Fruit fly (Drosophila melanogaster): ENCODE measurements around the gene CG12661.

CG12661 gene

DNA sequence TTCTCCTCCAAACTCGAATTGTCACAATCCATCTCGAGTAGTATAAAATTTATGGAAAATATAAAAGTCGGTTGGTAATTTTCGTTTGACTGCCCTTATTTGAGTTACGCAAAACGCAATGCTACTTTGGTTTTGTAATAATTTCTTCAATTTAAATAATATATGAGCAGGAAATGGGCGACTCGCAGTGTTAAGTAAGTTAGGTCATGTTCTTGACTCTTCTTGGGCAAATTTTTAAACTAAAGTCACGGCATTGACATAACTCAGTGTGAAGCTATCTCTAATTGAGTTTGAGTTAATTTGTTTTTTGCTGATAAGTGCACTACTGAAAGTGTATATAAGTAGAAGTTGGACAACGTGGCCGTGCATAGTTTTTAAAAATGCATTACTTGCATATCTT lies at the start of gene CG12661, which contains the start of gene CG43255:
CG12661 (minus strand) TSS at position 101 of the 400 bp plus-strand sequence.
CG43255 (plus strand) TSS at position 374 of the 400 bp plus-strand sequence.
- no peak for TF ChIP-seq insv (optimal IDR thresholded peaks at IDR 0.05)
- no peak for TF ChIP-seq h (optimal IDR thresholded peaks at IDR 0.05)
- no peak for TF ChIP-seq psq (optimal IDR thresholded peaks at IDR 0.05)
- TF ChIP-seq Sin3A (optimal IDR thresholded peaks at IDR 0.05): no peak
- no peak for TF ChIP-seq ttk (optimal IDR thresholded peaks at IDR 0.05)
- TF ChIP-seq Myc (optimal IDR thresholded peaks at IDR 0.05): no peak

- no peak for TF ChIP-seq psq (optimal IDR thresholded peaks at IDR 0.05)
- TF ChIP-seq ttk (optimal IDR thresholded peaks at IDR 0.05): no peak
- TF ChIP-seq Sin3A (optimal IDR thresholded peaks at IDR 0.05): no peak
- TF ChIP-seq Myc (optimal IDR thresholded peaks at IDR 0.05): no peak
- no peak for TF ChIP-seq insv (optimal IDR thresholded peaks at IDR 0.05)
Measured at dm6 chrX:8973136-8973535, 49.6 kb upstream of the CG12661 start.

DNA sequence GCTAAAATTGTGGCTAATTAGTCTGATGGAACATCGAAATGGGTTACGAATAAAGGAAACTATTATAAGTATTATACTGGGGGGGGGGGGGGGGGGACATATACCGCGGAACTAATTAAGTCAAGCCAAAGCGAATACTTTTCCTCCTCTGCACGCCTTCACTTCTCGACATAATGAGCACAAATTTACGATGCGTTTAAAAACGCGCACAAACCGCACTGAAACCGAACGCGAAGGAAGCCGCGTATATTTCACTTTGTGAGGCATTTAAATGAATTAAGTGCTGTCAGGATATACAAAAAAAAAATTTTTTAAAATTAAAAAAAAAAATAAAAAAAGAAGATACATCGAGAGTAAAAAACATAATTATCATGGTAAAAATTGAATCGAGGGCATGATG lies 34.8 kb upstream of the CG12661 start:
- TF ChIP-seq Sin3A (optimal IDR thresholded peaks at IDR 0.05): no peak

dm6 chrX:8924778-8925177 lies 1.3 kb upstream of the CG12661 start:
- TF ChIP-seq insv (optimal IDR thresholded peaks at IDR 0.05) (no peak), Myc (optimal IDR thresholded peaks at IDR 0.05) (no peak), h (optimal IDR thresholded peaks at IDR 0.05) (no peak), Sin3A (optimal IDR thresholded peaks at IDR 0.05) (no peak), ttk (optimal IDR thresholded peaks at IDR 0.05) (no peak), psq (optimal IDR thresholded peaks at IDR 0.05) (no peak)

DNA sequence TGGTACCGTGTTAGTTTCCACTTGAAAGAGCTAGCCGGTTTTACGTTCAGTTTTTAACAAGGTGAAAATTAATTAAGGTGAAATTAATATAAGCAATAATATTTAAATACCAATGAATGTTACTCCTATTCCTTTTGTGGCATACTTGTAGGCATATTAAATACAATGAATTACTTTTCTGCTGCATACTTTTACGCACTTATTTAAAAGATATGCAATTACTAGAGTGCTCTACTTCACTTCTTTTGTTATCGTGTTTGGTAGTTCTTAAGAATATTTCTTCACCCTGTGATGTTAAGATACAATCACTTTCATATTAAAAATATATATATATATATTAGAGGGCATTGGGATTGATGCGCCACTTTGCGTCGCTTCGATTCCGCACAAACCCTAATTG lies 11.6 kb downstream of the CG12661 start:
- TF ChIP-seq Myc (optimal IDR thresholded peaks at IDR 0.05): no peak
- TF ChIP-seq psq (optimal IDR thresholded peaks at IDR 0.05): no peak
- TF ChIP-seq ttk (optimal IDR thresholded peaks at IDR 0.05): no peak
- TF ChIP-seq insv (optimal IDR thresholded peaks at IDR 0.05): no peak
- TF ChIP-seq Sin3A (optimal IDR thresholded peaks at IDR 0.05): no peak
- TF ChIP-seq h (optimal IDR thresholded peaks at IDR 0.05): no peak

DNA sequence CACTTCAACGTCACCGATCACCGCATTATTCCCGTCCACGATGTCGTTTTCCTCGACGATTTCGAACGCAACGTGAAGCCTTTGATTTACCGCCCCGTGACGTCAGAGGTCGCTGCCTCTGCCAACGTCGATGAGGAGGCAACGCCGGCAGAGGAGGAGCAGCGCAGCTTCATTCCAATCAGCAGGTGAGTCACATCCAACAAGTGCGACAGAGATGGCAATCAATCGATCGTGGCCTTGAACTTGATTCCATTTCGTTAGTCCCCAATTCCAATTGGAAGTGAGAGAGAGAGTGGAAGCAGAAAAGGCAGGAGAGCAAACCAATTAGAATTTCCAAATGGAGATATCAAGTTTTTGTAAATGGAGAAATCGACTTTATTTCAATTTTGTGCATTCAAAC lies 15.3 kb downstream of the CG12661 start:
- no peak for TF ChIP-seq insv (optimal IDR thresholded peaks at IDR 0.05)
- TF ChIP-seq Myc (optimal IDR thresholded peaks at IDR 0.05): no peak
- TF ChIP-seq Sin3A (optimal IDR thresholded peaks at IDR 0.05): no peak
- no peak for TF ChIP-seq psq (optimal IDR thresholded peaks at IDR 0.05)
- no peak for TF ChIP-seq h (optimal IDR thresholded peaks at IDR 0.05)
- TF ChIP-seq ttk (optimal IDR thresholded peaks at IDR 0.05): no peak

DNA sequence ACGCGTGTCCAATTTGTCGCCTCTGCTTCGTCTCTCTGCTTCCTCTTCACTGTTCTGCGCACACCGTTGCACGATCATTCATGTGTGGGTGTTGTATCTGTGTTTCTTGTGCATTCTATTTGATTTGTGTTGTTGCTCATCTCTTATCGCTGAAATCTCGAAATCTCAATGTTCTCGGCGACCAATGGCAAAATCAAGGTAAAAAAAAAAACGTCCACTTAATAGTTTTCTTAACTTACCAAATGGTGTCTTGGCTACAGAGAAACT lies 16.0 kb downstream of the CG12661 start:
- TF ChIP-seq h (optimal IDR thresholded peaks at IDR 0.05) (no peak), Sin3A (optimal IDR thresholded peaks at IDR 0.05) (no peak), psq (optimal IDR thresholded peaks at IDR 0.05) (no peak), ttk (optimal IDR thresholded peaks at IDR 0.05) (no peak), insv (optimal IDR thresholded peaks at IDR 0.05) (no peak), Myc (optimal IDR thresholded peaks at IDR 0.05) (no peak)

- TF ChIP-seq insv (optimal IDR thresholded peaks at IDR 0.05): no peak
- TF ChIP-seq psq (optimal IDR thresholded peaks at IDR 0.05): no peak
Measured at dm6 chrX:8906805-8907546, 16.5 kb downstream of the CG12661 start, which contains the start of gene rdgA. TSS of gene rdgA (plus strand) at chrX:8907068.

dm6 chrX:8905545-8906455 lies 17.7 kb downstream of the CG12661 start:
- TF ChIP-seq Sin3A (optimal IDR thresholded peaks at IDR 0.05) (no peak), ttk (optimal IDR thresholded peaks at IDR 0.05) (no peak), psq (optimal IDR thresholded peaks at IDR 0.05) (no peak), Myc (optimal IDR thresholded peaks at IDR 0.05) (no peak)

DNA sequence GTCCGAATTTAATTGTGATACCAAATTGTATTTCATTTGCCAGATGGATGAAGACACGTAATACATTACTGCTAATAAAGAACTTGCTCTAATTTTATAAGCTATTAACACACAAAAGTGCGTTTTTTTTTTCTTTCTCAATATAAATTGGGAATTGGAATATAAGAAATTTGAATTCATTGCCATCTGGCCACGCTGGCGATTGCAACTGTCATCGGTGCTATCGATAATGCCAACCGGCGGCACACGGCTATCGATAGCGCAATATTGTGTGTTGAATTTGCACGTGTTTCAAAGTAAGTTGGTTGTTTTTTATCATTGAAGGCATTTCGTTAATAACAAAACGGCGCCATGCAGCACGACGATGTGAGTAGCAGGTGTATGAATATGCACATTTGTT lies 22.0 kb downstream of the CG12661 start, which contains the start of gene Rbm13:
Rbm13 (plus strand) TSS at position 253 of the 400 bp plus-strand sequence.
- TF ChIP-seq ttk (optimal IDR thresholded peaks at IDR 0.05): no peak
- TF ChIP-seq insv (optimal IDR thresholded peaks at IDR 0.05): no peak
- TF ChIP-seq h (optimal IDR thresholded peaks at IDR 0.05): no peak
- no peak for TF ChIP-seq Myc (optimal IDR thresholded peaks at IDR 0.05)
- TF ChIP-seq psq (optimal IDR thresholded peaks at IDR 0.05): no peak
- no peak for TF ChIP-seq Sin3A (optimal IDR thresholded peaks at IDR 0.05)

DNA sequence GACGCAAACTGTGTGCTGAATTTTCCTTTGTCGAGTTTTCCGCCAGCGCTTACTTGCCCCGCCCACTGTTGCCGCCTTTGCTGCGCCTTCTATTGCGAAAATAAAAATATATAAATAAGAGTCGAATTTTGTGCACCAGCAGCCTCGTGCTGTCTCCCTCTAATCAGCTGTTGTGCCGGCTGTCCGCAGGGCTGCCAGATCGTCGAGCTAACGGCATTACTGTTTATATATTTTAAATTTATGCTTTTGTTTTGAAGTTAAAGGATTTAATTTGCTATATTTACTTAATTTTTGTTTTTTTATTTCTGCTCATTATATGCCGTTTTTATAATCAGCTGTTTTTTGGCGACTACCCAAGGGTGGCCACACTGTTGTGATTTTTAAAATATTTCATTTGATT lies 23.4 kb downstream of the CG12661 start, which contains the start of gene Uros1:
Uros1 (minus strand) TSS at position 171 of the 400 bp plus-strand sequence.
- TF ChIP-seq psq (optimal IDR thresholded peaks at IDR 0.05) (no peak), insv (optimal IDR thresholded peaks at IDR 0.05) (no peak), h (optimal IDR thresholded peaks at IDR 0.05) (no peak), Sin3A (optimal IDR thresholded peaks at IDR 0.05) (no peak), ttk (optimal IDR thresholded peaks at IDR 0.05) (no peak), Myc (optimal IDR thresholded peaks at IDR 0.05) (no peak)

- TF ChIP-seq ttk (optimal IDR thresholded peaks at IDR 0.05) (no peak), insv (optimal IDR thresholded peaks at IDR 0.05) (no peak), h (optimal IDR thresholded peaks at IDR 0.05) (no peak), psq (optimal IDR thresholded peaks at IDR 0.05) (no peak), Myc (optimal IDR thresholded peaks at IDR 0.05) (no peak), Sin3A (optimal IDR thresholded peaks at IDR 0.05) (no peak)
Measured at dm6 chrX:8897859-8898427, 25.5 kb downstream of the CG12661 start, which contains the start of gene Moe. TSS of gene Moe (minus strand) at chrX:8898332.

Data from Kc167 (cell line).